Worm (Caenorhabditis elegans): Measurements from ENCODE around the gene xbp-1.
A peak's percentile ranks its signal among the peaks of the same experiment; 100 is the strongest.

The xbp-1 gene

DNA sequence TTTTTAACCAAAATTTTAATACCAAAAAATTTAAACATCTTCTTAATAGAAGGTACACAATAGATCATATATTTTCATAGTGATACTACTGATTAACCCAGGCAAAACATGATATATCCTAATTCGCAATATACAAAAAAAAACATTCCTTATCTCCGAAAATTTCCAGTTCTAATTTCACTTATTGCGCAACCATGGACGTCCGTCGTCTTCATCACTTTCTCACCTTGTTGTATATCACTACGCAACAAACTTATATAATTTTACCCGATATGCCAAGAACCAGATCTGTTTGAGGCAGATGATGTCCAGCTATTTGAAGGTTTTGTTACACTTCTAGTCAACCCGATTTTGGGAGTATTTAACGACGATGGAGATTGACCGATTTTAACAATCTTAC is 5.8 kb upstream of the xbp-1 start, which contains the start of gene R74.2:
Gene R74.2, plus strand, starts transcription at position 316 of the 400 bp plus-strand sequence.
- TF ChIP-seq npax-4 (tag; optimal IDR thresholded peaks at IDR 0.05) (no peak), sox-4 (tag; optimal IDR thresholded peaks at IDR 0.05) (no peak)

DNA sequence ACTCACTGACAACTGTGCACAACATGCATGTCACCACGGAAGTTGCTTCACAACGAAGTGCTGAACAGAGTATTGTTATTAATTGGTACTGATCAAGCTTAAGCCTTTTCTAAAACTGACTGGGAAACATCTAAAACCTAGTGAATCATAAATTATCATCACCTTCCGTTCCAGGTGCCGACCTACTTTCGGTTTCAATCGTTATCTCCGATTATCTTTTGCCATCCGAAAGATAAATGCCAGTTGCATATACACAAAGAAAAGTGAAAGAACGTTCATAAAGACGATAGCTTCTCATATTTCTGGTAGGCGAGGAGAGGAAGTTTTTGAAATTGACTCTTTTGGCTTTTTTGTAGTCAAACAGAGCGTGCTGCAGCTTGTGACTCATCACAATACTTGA is 4.0 kb upstream of the xbp-1 start:
- TF ChIP-seq Y22D7AL.16 (tag; optimal IDR thresholded peaks at IDR 0.05) (no peak), mec-3 (tag; optimal IDR thresholded peaks at IDR 0.05; ENCODE audit: borderline replicate concordance) (no peak), ceh-30 (tag; optimal IDR thresholded peaks at IDR 0.05) (no peak), tbx-2 (tag; optimal IDR thresholded peaks at IDR 0.05) (no peak), pha-4 (tag; optimal IDR thresholded peaks at IDR 0.05) (no peak), C08G9.2 (tag; optimal IDR thresholded peaks at IDR 0.05) (no peak), ceh-19 (GFP tag; optimal IDR thresholded peaks at IDR 0.05) (no peak), nhr-11 (tag; optimal IDR thresholded peaks at IDR 0.05) (no peak), ahr-1 (tag; optimal IDR thresholded peaks at IDR 0.05) (no peak), ceh-9 (tag; optimal IDR thresholded peaks at IDR 0.05) (no peak), pax-1 (tag; optimal IDR thresholded peaks at IDR 0.05) (no peak), sox-4 (tag; optimal IDR thresholded peaks at IDR 0.05) (no peak), ceh-14 (tag; optimal IDR thresholded peaks at IDR 0.05) (no peak), pat-9 (tag; optimal IDR thresholded peaks at IDR 0.05) (no peak)

DNA sequence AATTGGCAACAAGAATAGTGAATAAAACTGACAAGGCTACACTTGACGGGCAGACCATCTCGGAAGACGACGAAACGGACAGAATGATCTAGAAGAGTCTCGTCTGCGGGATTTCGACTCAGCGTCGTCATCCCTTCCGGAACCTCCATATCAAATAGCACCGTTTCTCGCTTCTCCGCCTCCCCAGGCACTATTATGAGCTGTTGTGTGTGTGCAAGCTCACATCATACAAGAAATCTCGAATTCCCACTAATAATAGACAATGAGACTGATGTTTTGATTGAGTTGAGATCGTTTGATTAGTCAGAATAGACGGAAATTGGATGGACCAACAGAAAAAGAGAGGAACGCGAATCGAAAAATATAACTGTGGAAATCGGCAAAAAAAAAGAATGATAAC is 3.4 kb upstream of the xbp-1 start, which contains the start of gene spp-28:
Gene spp-28, minus strand, starts transcription at position 101 of the 400 bp plus-strand sequence.
- TF ChIP-seq pat-9 (tag; optimal IDR thresholded peaks at IDR 0.05) (no peak), ceh-14 (tag; optimal IDR thresholded peaks at IDR 0.05) (no peak), sdc-2 (tag; optimal IDR thresholded peaks at IDR 0.05) (no peak), pag-3 (tag; optimal IDR thresholded peaks at IDR 0.05; ENCODE audit: borderline replicate concordance) (no peak), K09A11.1 (tag; optimal IDR thresholded peaks at IDR 0.05; ENCODE audit: insufficient read depth) (no peak), ceh-18 (tag; optimal IDR thresholded peaks at IDR 0.05) (no peak), pros-1 (tag; optimal IDR thresholded peaks at IDR 0.05) (no peak), hlh-30 (tag; optimal IDR thresholded peaks at IDR 0.05; ENCODE audit: insufficient read depth) (no peak), hlh-8 (tag; optimal IDR thresholded peaks at IDR 0.05) (no peak)

DNA sequence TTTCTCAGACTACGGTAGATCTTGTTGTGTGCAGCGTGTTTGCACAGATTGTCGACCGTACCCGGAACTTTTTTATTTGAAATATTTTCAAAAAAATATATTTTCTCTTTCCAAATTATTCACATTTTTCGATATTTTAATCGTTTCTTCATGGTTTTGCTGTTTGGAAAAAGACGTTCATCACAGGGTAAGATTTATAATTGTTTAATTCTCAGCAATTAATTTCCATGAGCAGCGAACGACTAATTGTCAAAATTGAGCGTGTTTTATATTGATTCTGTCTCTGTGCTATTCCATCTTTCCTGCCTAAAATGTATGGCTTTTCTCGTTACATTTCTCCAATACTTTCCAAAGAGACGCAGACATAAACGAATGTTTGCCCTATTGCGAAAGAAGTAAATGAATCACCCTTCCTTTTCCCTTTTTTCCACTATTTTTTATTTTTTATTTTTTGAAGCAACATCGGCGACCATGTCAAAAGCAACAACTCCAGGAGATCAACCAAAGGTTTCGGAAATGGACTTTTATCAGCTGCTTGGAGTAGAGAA is 2.4 kb upstream of the xbp-1 start, which contains the start of gene dnj-16:
Gene dnj-16, plus strand, starts transcription at position 51 of the 548 bp plus-strand sequence.
- TF ChIP-seq unc-42 (tag; optimal IDR thresholded peaks at IDR 0.05) (peak; percentile 58), eyg-1 (tag; optimal IDR thresholded peaks at IDR 0.05) (no peak), pros-1 (tag; optimal IDR thresholded peaks at IDR 0.05) (no peak), pax-1 (tag; optimal IDR thresholded peaks at IDR 0.05) (no peak), lim-6 (tag; optimal IDR thresholded peaks at IDR 0.05) (no peak), hlh-13 (GFP tag; optimal IDR thresholded peaks at IDR 0.05) (no peak), zip-5 (tag; optimal IDR thresholded peaks at IDR 0.05) (no peak), ceh-48 (tag; optimal IDR thresholded peaks at IDR 0.05) (peak; percentile 61), elt-4 (tag; optimal IDR thresholded peaks at IDR 0.05) (no peak), sox-4 (tag; optimal IDR thresholded peaks at IDR 0.05) (no peak), ceh-24 (tag; optimal IDR thresholded peaks at IDR 0.05) (no peak), hlh-30 (tag; optimal IDR thresholded peaks at IDR 0.05; ENCODE audit: insufficient read depth) (no peak), pha-4 (tag; optimal IDR thresholded peaks at IDR 0.05) (no peak), sdc-2 (tag; optimal IDR thresholded peaks at IDR 0.05) (no peak), T23F11.4 (GFP tag; optimal IDR thresholded peaks at IDR 0.05) (no peak), C08G9.2 (tag; optimal IDR thresholded peaks at IDR 0.05) (no peak), nhr-232 (tag; optimal IDR thresholded peaks at IDR 0.05) (no peak), unc-86 (tag; optimal IDR thresholded peaks at IDR 0.05) (no peak), ref-2 (tag; optimal IDR thresholded peaks at IDR 0.05) (no peak), sox-2 (GFP tag; IDR thresholded peaks at IDR 0.05) (no peak), ceh-6 (GFP tag; optimal IDR thresholded peaks at IDR 0.05) (no peak), Y22D7AL.16 (tag; optimal IDR thresholded peaks at IDR 0.05) (no peak), pha-2 (tag; optimal IDR thresholded peaks at IDR 0.05) (no peak), ceh-2 (tag; optimal IDR thresholded peaks at IDR 0.05) (no peak), nhr-11 (tag; optimal IDR thresholded peaks at IDR 0.05) (no peak), mec-3 (tag; optimal IDR thresholded peaks at IDR 0.05; ENCODE audit: borderline replicate concordance) (no peak), ceh-45 (GFP tag; IDR thresholded peaks at IDR 0.05) (no peak), ceh-31 (tag; optimal IDR thresholded peaks at IDR 0.05) (peak; percentile 52), nfya-1 (tag; optimal IDR thresholded peaks at IDR 0.05) (peak; percentile 4), unc-55 (GFP tag; optimal IDR thresholded peaks at IDR 0.05) (peak; percentile 26), odd-2 (tag; optimal IDR thresholded peaks at IDR 0.05) (no peak), ceh-18 (tag; optimal IDR thresholded peaks at IDR 0.05) (no peak), gmeb-2 (tag; optimal IDR thresholded peaks at IDR 0.05) (no peak), elt-2 (tag; optimal IDR thresholded peaks at IDR 0.05) (no peak), pat-9 (tag; optimal IDR thresholded peaks at IDR 0.05) (no peak)
